Worm (Caenorhabditis elegans) whole organism, early embryonic: Measurements from ENCODE around the gene F46B3.9.

Experiments
- B0310.2 ChIP-seq: sonication (generic microtip); optimal IDR thresholded peaks from 2 replicates; lab custom pipeline; 2016; ENCODE audit warnings: mild to moderate bottlenecking, missing genetic modification characterization, missing compliant biosample characterization
- F13C5.2 ChIP-seq: sonication (generic microtip); optimal IDR thresholded peaks from 2 replicates; lab custom pipeline; 2017; ENCODE audit warnings: mild to moderate bottlenecking, missing genetic modification characterization, inconsistent platforms, missing compliant biosample characterization
- aly-1 ChIP-seq: sonication (generic microtip); optimal IDR thresholded peaks from 2 replicates; lab custom pipeline; 2016; ENCODE audit warnings: missing genetic modification characterization, missing compliant biosample characterization
- ama-1 ChIP-seq: fragments of 150-350 bp; optimal IDR thresholded peaks from 2 replicates; lab custom pipeline; 2014
- ceh-13 ChIP-seq: fragments of 200-800 bp; sonication (Bioruptor generic); optimal IDR thresholded peaks from 2 replicates; lab custom pipeline; 2018; ENCODE audit warnings: mild to moderate bottlenecking, missing genetic modification characterization, missing compliant biosample characterization
- ceh-36 ChIP-seq: sonication (generic microtip); optimal IDR thresholded peaks from 2 replicates; lab custom pipeline; 2016; ENCODE audit warnings: missing genetic modification characterization, inconsistent platforms, missing compliant biosample characterization
- ets-7 ChIP-seq: sonication (generic microtip); optimal IDR thresholded peaks from 2 replicates; lab custom pipeline; 2016; ENCODE audit warnings: missing genotype, missing genetic modification characterization, missing compliant biosample characterization
- flt-1 ChIP-seq: fragments of 200-800 bp; sonication (Bioruptor generic); IDR thresholded peaks from 2 replicates; pipeline ENCODE4 v1.3.6; 2022; ENCODE audit warnings: missing genetic modification characterization, missing compliant biosample characterization
- hmbx-1 ChIP-seq: sonication (generic microtip); optimal IDR thresholded peaks from 2 replicates; lab custom pipeline; 2016; ENCODE audit warnings: mild to moderate bottlenecking, missing genetic modification characterization, missing compliant biosample characterization
- hmg-4 ChIP-seq: fragments of 200-800 bp; sonication (Bioruptor generic); optimal IDR thresholded peaks from 2 replicates; lab custom pipeline; 2018; ENCODE audit warnings: mild to moderate bottlenecking, missing genetic modification characterization, missing compliant biosample characterization
- hnd-1 ChIP-seq: sonication (generic microtip); optimal IDR thresholded peaks from 2 replicates; lab custom pipeline; 2016; ENCODE audit warnings: missing genetic modification characterization, missing compliant biosample characterization
- pes-1 ChIP-seq: fragments of 200-800 bp; sonication (Bioruptor generic); IDR thresholded peaks from 2 replicates; pipeline ENCODE4 v1.3.6; 2022; ENCODE audit warnings: missing genetic modification reagents, missing genetic modification characterization, missing compliant biosample characterization
- scrt-1 ChIP-seq: fragments of 200-800 bp; sonication (Bioruptor generic); IDR thresholded peaks from 2 replicates; pipeline ENCODE4 v1.3.6; 2022; ENCODE audit warnings: missing genetic modification characterization, missing compliant biosample characterization
- sea-1 ChIP-seq: fragments of 200-800 bp; sonication (Bioruptor generic); conservative IDR thresholded peaks from 2 replicates; pipeline ENCODE4 v1.3.6; 2022; ENCODE audit warnings: missing genetic modification characterization, missing compliant biosample characterization
- tbx-11 ChIP-seq: fragments of 200-800 bp; sonication (Bioruptor generic); IDR thresholded peaks from 2 replicates; pipeline ENCODE4 v1.3.6; 2022; ENCODE audit warnings: missing genetic modification characterization, missing compliant biosample characterization
- tbx-37 ChIP-seq: fragments of 200-800 bp; sonication (Bioruptor generic); conservative IDR thresholded peaks from 2 replicates; pipeline ENCODE4 v1.3.6; 2022; ENCODE audit warnings: missing genetic modification reagents, missing genetic modification characterization, missing compliant biosample characterization
- tra-4 ChIP-seq: sonication (generic microtip); optimal IDR thresholded peaks from 2 replicates; lab custom pipeline; 2017; ENCODE audit warnings: missing genetic modification characterization, missing compliant biosample characterization

Gene F46B3.9

ce11 chrV:20626043-20626761, at the start of gene F46B3.9, which contains the start of gene srz-18:
TSS of gene F46B3.9 (minus strand) at chrV:20626143.
TSS of gene srz-18 (plus strand) at chrV:20626711.
- no peak for TF ChIP-seq sea-1
- no peak for TF ChIP-seq ceh-13
- no peak for TF ChIP-seq hmg-4
- TF ChIP-seq tbx-11 = no peak
- TF ChIP-seq tra-4 (tag; lab: Kevin White, UChicago) = no peak
- no peak for TF ChIP-seq B0310.2
- no peak for TF ChIP-seq aly-1 (tag; lab: Kevin White, UChicago)
- no peak for TF ChIP-seq ets-7 (tag; lab: Kevin White, UChicago)
- TF ChIP-seq scrt-1 (GFP tag; lab: Robert Waterston, UW) = no peak
- no peak for TF ChIP-seq flt-1 (GFP tag; lab: Robert Waterston, UW)
- TF ChIP-seq ceh-36 (tag; lab: Kevin White, UChicago) = no peak

- no peak for TF ChIP-seq ama-1 (lab: Kevin White, UChicago)
- TF ChIP-seq F13C5.2 (tag; lab: Kevin White, UChicago) = no peak
- no peak for TF ChIP-seq ets-7 (tag; lab: Kevin White, UChicago)
- no peak for TF ChIP-seq ceh-36 (tag; lab: Kevin White, UChicago)
- TF ChIP-seq tbx-37 (GFP tag; lab: Robert Waterston, UW) = no peak
- no peak for TF ChIP-seq tra-4 (tag; lab: Kevin White, UChicago)
- TF ChIP-seq hmbx-1 (tag; lab: Kevin White, UChicago) = no peak
- TF ChIP-seq ceh-13 = no peak
- no peak for TF ChIP-seq aly-1 (tag; lab: Kevin White, UChicago)
- no peak for TF ChIP-seq B0310.2
- no peak for TF ChIP-seq tbx-11
- TF ChIP-seq hmg-4 = no peak
- TF ChIP-seq pes-1 (GFP tag; lab: Robert Waterston, UW) = no peak
- TF ChIP-seq hnd-1 (tag; lab: Kevin White, UChicago) = no peak
- no peak for TF ChIP-seq flt-1 (GFP tag; lab: Robert Waterston, UW)
- no peak for TF ChIP-seq sea-1
- no peak for TF ChIP-seq scrt-1 (GFP tag; lab: Robert Waterston, UW)
These were observed 44.7 kb upstream of the F46B3.9 start for ce11 chrV:20670625-20671024.

- TF ChIP-seq tra-4 (tag; lab: Kevin White, UChicago) (no peak), sea-1 (no peak), pes-1 (GFP tag; lab: Robert Waterston, UW) (no peak), tbx-11 (no peak), flt-1 (GFP tag; lab: Robert Waterston, UW) (no peak), ama-1 (lab: Kevin White, UChicago) (no peak), ets-7 (tag; lab: Kevin White, UChicago) (no peak), aly-1 (tag; lab: Kevin White, UChicago) (no peak), hnd-1 (tag; lab: Kevin White, UChicago) (no peak), F13C5.2 (tag; lab: Kevin White, UChicago) (no peak), ceh-13 (no peak)
These were observed 41.0 kb upstream of the F46B3.9 start, which contains the start of gene mlt-11 for ce11 chrV:20666905-20667304. TSS of gene mlt-11 (plus strand) at chrV:20667205.

ce11 chrV:20664930-20665329, 39.0 kb upstream of the F46B3.9 start:
- TF ChIP-seq tra-4 (tag; lab: Kevin White, UChicago) = no peak
- TF ChIP-seq scrt-1 (GFP tag; lab: Robert Waterston, UW) = no peak
- no peak for TF ChIP-seq flt-1 (GFP tag; lab: Robert Waterston, UW)
- no peak for TF ChIP-seq ceh-36 (tag; lab: Kevin White, UChicago)
- no peak for TF ChIP-seq hmbx-1 (tag; lab: Kevin White, UChicago)
- no peak for TF ChIP-seq aly-1 (tag; lab: Kevin White, UChicago)
- TF ChIP-seq tbx-37 (GFP tag; lab: Robert Waterston, UW) = no peak
- no peak for TF ChIP-seq ceh-13
- no peak for TF ChIP-seq ama-1 (lab: Kevin White, UChicago)
- TF ChIP-seq F13C5.2 (tag; lab: Kevin White, UChicago) = no peak
- TF ChIP-seq hnd-1 (tag; lab: Kevin White, UChicago) = no peak
- TF ChIP-seq B0310.2 = no peak
- no peak for TF ChIP-seq sea-1
- no peak for TF ChIP-seq tbx-11
- no peak for TF ChIP-seq pes-1 (GFP tag; lab: Robert Waterston, UW)
- no peak for TF ChIP-seq ets-7 (tag; lab: Kevin White, UChicago)
- no peak for TF ChIP-seq hmg-4

- no peak for TF ChIP-seq flt-1 (GFP tag; lab: Robert Waterston, UW)
- TF ChIP-seq hnd-1 (tag; lab: Kevin White, UChicago) = no peak
- TF ChIP-seq hmg-4 = no peak
- TF ChIP-seq aly-1 (tag; lab: Kevin White, UChicago) = no peak
These were observed 37.8 kb upstream of the F46B3.9 start for ce11 chrV:20663736-20664135.

- TF ChIP-seq tbx-11 (no peak), ets-7 (tag; lab: Kevin White, UChicago) (no peak), pes-1 (GFP tag; lab: Robert Waterston, UW) (no peak), scrt-1 (GFP tag; lab: Robert Waterston, UW) (no peak)
These were observed 36.5 kb upstream of the F46B3.9 start for ce11 chrV:20662474-20662873.

ce11 chrV:20660025-20660424, 34.1 kb upstream of the F46B3.9 start, which contains the start of gene W01F3.2:
TSS of gene W01F3.2 (plus strand) at chrV:20660325.
- TF ChIP-seq flt-1 (GFP tag; lab: Robert Waterston, UW) (no peak), tbx-11 (no peak), ceh-36 (tag; lab: Kevin White, UChicago) (no peak), B0310.2 (no peak), ets-7 (tag; lab: Kevin White, UChicago) (no peak), aly-1 (tag; lab: Kevin White, UChicago) (no peak), hmg-4 (no peak), ceh-13 (no peak), hmbx-1 (tag; lab: Kevin White, UChicago) (no peak), tra-4 (tag; lab: Kevin White, UChicago) (no peak), sea-1 (no peak), hnd-1 (tag; lab: Kevin White, UChicago) (no peak), ama-1 (lab: Kevin White, UChicago) (no peak), tbx-37 (GFP tag; lab: Robert Waterston, UW) (no peak), F13C5.2 (tag; lab: Kevin White, UChicago) (no peak), scrt-1 (GFP tag; lab: Robert Waterston, UW) (no peak), pes-1 (GFP tag; lab: Robert Waterston, UW) (no peak)
